Fruit fly (Drosophila melanogaster) whole organism, wandering third instar larva: ENCODE measurements around the gene CG2258.

Experiments used
- Abd-B ChIP-seq: fragments of >200 bp; optimal IDR thresholded peaks from 2 replicates; lab custom pipeline; 2017; ENCODE audit warnings: missing biosample characterization, missing genetic modification characterization
- CG9705 ChIP-seq: fragments of 200-800 bp; sonication (Bioruptor generic); optimal IDR thresholded peaks from 2 replicates; lab custom pipeline; 2018; ENCODE audit warnings: missing biosample characterization, mild to moderate bottlenecking, missing genetic modification characterization
- CrebA ChIP-seq: fragments of 200-800 bp; sonication (Bioruptor generic); optimal IDR thresholded peaks from 2 replicates; lab custom pipeline; 2016; ENCODE audit warnings: missing biosample characterization, mild to moderate bottlenecking, missing genetic modification characterization, borderline replicate concordance
- Dfd ChIP-seq: fragments of >200 bp; optimal IDR thresholded peaks from 2 replicates; lab custom pipeline; 2017; ENCODE audit warnings: missing biosample characterization, missing genetic modification characterization
- Dif ChIP-seq: fragments of 200-275, 200-300 bp; sonication (Bioruptor generic); optimal IDR thresholded peaks from 2 replicates; lab custom pipeline; 2018; ENCODE audit warnings: missing biosample characterization, missing genetic modification characterization; ENCODE audit not compliant: partially characterized antibody
- GATAd ChIP-seq: sonication (Bioruptor generic); optimal IDR thresholded peaks from 2 replicates; lab custom pipeline; 2016; ENCODE audit warnings: missing biosample characterization, missing genetic modification characterization
- HLH106 ChIP-seq: fragments of 200-800 bp; optimal IDR thresholded peaks from 3 replicates; lab custom pipeline; 2019; ENCODE audit warnings: missing biosample characterization, mild to moderate bottlenecking, missing genetic modification characterization, moderate library complexity
- Hr78 ChIP-seq: fragments of >200 bp; optimal IDR thresholded peaks from 2 replicates; lab custom pipeline; 2017; ENCODE audit warnings: missing biosample characterization, missing genetic modification characterization
- Hr83 ChIP-seq: fragments of 200-300 bp; sonication (Bioruptor generic); optimal IDR thresholded peaks from 2 replicates; lab custom pipeline; 2016; ENCODE audit warnings: missing biosample characterization, mild to moderate bottlenecking, missing genetic modification characterization, moderate library complexity; ENCODE audit not compliant: poor library complexity, severe bottlenecking
- Jra ChIP-seq: sonication (Bioruptor generic); optimal IDR thresholded peaks from 2 replicates; lab custom pipeline; 2016; ENCODE audit warnings: missing biosample characterization, missing genetic modification characterization
- Mio ChIP-seq: sonication (Bioruptor generic); optimal IDR thresholded peaks from 2 replicates; lab custom pipeline; 2016; ENCODE audit warnings: missing biosample characterization, missing genetic modification characterization
- N ChIP-seq: fragments of >200 bp; optimal IDR thresholded peaks from 2 replicates; lab custom pipeline; 2018; ENCODE audit warnings: missing biosample characterization, missing external identifiers, missing genetic modification characterization
- OdsH ChIP-seq: fragments of 200-800 bp; sonication (Bioruptor generic); optimal IDR thresholded peaks from 2 replicates; lab custom pipeline; 2016; ENCODE audit warnings: missing biosample characterization, mild to moderate bottlenecking, missing genetic modification characterization
- Rel ChIP-seq, 2 experiments: fragments of 200-800 bp; sonication (Bioruptor generic) in 1 of 2; optimal IDR thresholded peaks; 2 replicates in 1 of 2; 3 replicates in 1 of 2; lab custom pipeline; 2016 to 2019; ENCODE audit warnings: mild to moderate bottlenecking in 2 of 2, missing biosample characterization in 2 of 2, missing genetic modification characterization in 2 of 2, moderate library complexity in 1 of 2
- Sp1 ChIP-seq: fragments of 200-800 bp; sonication (Bioruptor generic); optimal IDR thresholded peaks from 3 replicates; lab custom pipeline; 2019; ENCODE audit warnings: missing biosample characterization, mild to moderate bottlenecking, missing genetic modification characterization, moderate library complexity
- Vsx2 ChIP-seq: fragments of 200-300, 225-300 bp; sonication (Bioruptor generic); optimal IDR thresholded peaks from 2 replicates; lab custom pipeline; 2018; ENCODE audit warnings: missing biosample characterization, missing genetic modification characterization; ENCODE audit not compliant: partially characterized antibody
- br ChIP-seq: fragments of 200-800 bp; sonication (Bioruptor generic); optimal IDR thresholded peaks from 2 replicates; lab custom pipeline; 2016; ENCODE audit warnings: missing biosample characterization, missing genetic modification characterization
- brk ChIP-seq: fragments of 200-800 bp; sonication (Bioruptor generic); optimal IDR thresholded peaks from 2 replicates; lab custom pipeline; 2016; ENCODE audit warnings: missing biosample characterization, mild to moderate bottlenecking, missing genetic modification characterization
- dl ChIP-seq, 2 experiments: fragments of 175-275, 200-275 bp in 1 of 2; fragments of 200-275 bp in 1 of 2; sonication (Bioruptor generic); optimal IDR thresholded peaks; lab custom pipeline; 2018; ENCODE audit warnings: mild to moderate bottlenecking in 2 of 2, missing biosample characterization in 2 of 2, missing genetic modification characterization in 2 of 2, moderate library complexity in 2 of 2; ENCODE audit not compliant: partially characterized antibody in 2 of 2, insufficient read depth in 1 of 2
- dsf ChIP-seq: sonication (Bioruptor generic); optimal IDR thresholded peaks from 2 replicates; lab custom pipeline; 2016; ENCODE audit warnings: missing biosample characterization, missing genetic modification characterization, borderline replicate concordance
- ey ChIP-seq: fragments of 200-800 bp; sonication (Bioruptor generic); optimal IDR thresholded peaks from 2 replicates; lab custom pipeline; 2016; ENCODE audit warnings: missing biosample characterization, missing genetic modification characterization
- foxo ChIP-seq, 2 experiments: fragments of 200-800 bp; sonication (Bioruptor generic); optimal IDR thresholded peaks; 2 replicates in 1 of 2; 3 replicates in 1 of 2; lab custom pipeline; 2016 to 2017; ENCODE audit warnings: missing biosample characterization in 2 of 2, missing genetic modification characterization in 2 of 2
- fru ChIP-seq: fragments of 200-800 bp; sonication (Bioruptor generic); optimal IDR thresholded peaks from 3 replicates; lab custom pipeline; 2016; ENCODE audit warnings: missing biosample characterization, mild to moderate bottlenecking, missing genetic modification characterization
- h ChIP-seq: fragments of 200-800 bp; sonication (Bioruptor generic); optimal IDR thresholded peaks from 3 replicates; lab custom pipeline; 2016; ENCODE audit warnings: missing biosample characterization, mild to moderate bottlenecking, missing genetic modification characterization
- jim ChIP-seq: fragments of 175-275, 200-325 bp; sonication (Bioruptor generic); optimal IDR thresholded peaks from 2 replicates; lab custom pipeline; 2016; ENCODE audit warnings: missing biosample characterization, mild to moderate bottlenecking, missing genetic modification characterization
- lola ChIP-seq: fragments of >200 bp; optimal IDR thresholded peaks from 2 replicates; lab custom pipeline; 2017; ENCODE audit warnings: missing biosample characterization, missing genetic modification characterization
- psq ChIP-seq: fragments of 200-800 bp; sonication (Bioruptor generic); optimal IDR thresholded peaks from 3 replicates; lab custom pipeline; 2017; ENCODE audit warnings: missing biosample characterization, mild to moderate bottlenecking, missing genetic modification characterization, moderate library complexity
- rgr ChIP-seq: fragments of 200-800 bp; sonication (Bioruptor generic); optimal IDR thresholded peaks from 3 replicates; lab custom pipeline; 2016; ENCODE audit warnings: missing biosample characterization, mild to moderate bottlenecking, missing genetic modification characterization
- sage ChIP-seq: fragments of 200-800 bp; sonication (Bioruptor generic); optimal IDR thresholded peaks from 2 replicates; lab custom pipeline; 2016; ENCODE audit warnings: missing biosample characterization, mild to moderate bottlenecking, missing genetic modification characterization
- sv ChIP-seq: fragments of 200-800 bp; sonication (Bioruptor generic); optimal IDR thresholded peaks from 3 replicates; lab custom pipeline; 2016; ENCODE audit warnings: missing biosample characterization, missing genetic modification characterization
- usp ChIP-seq: fragments of >200 bp; optimal IDR thresholded peaks from 2 replicates; lab custom pipeline; 2017; ENCODE audit warnings: missing biosample characterization, missing genetic modification characterization

CG2258 gene

DNA sequence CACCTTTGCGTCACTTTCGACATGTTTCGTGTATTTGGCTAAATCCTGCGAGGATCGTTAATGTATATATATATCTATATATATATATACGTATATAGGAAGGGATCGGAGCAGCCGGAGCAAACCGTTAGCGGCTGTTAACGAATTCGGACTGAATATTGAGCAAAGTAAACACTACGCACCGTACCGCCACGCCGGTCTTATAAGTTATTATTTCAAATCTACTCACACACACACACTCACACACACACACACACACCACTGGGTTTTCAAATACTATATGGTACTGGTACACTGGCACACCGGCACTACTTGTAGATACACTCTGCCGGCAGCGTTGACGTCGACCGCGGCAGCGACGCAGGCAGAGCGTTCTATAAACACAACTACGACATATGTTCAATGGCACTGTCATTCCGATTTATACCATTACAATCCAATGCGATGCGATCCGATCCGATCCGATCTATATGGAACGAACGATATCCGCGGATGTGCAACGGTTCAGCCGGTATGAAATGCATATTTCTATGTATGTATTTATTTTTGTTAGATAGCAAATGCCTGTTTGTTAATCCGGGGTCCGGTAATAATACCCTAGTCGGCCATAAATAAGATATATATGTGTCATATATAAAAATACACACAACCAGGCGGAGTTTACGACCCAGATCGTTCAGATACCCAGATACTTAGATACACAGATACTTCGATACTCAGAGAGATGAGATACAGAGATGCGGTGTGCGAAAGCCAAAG is 20.3 kb downstream of the CG2258 start, which contains the start of gene Ldsdh1:
Ldsdh1 (minus strand) TSS at position 179 of the 759 bp plus-strand sequence.
- no peak for TF ChIP-seq CG9705 (GFP tag; lab: Kevin White, UChicago)
- TF ChIP-seq usp (GFP tag; lab: Kevin White, UChicago): no peak
- no peak for TF ChIP-seq brk (GFP tag; lab: Kevin White, UChicago)
- TF ChIP-seq Dif (GFP tag; lab: Kevin White, UChicago): no peak
- no peak for TF ChIP-seq CrebA
- TF ChIP-seq rgr (GFP tag; lab: Kevin White, UChicago): no peak
- TF ChIP-seq Dfd (GFP tag; lab: Kevin White, UChicago): no peak
- TF ChIP-seq psq (GFP tag; lab: Kevin White, UChicago): no peak
- no peak for TF ChIP-seq HLH106

DNA sequence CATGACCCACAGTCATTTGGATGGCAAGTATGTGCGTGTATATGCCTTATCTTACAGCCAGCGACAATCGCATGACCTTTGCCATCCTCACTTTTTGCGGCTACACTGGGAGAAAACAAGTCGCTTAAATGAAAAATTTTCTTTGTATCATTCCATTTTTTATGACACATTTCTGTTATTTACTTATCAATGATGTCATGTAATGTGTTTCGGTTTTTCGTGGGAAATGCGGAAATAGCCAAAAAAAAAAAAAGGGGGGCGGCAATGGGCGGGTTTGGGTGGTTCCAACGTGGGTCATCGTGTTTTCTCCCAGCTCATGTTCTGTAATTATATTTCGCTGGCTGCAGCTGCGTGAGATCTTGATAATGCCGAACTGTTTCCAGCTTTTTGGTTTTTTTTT is 21.7 kb downstream of the CG2258 start:
- TF ChIP-seq sv (GFP tag; lab: Kevin White, UChicago): no peak
- no peak for TF ChIP-seq Dif (GFP tag; lab: Kevin White, UChicago)
- TF ChIP-seq OdsH (GFP tag; lab: Kevin White, UChicago): no peak
- TF ChIP-seq foxo (GFP tag; optimal IDR thresholded peaks at IDR 0.05; lab: Kevin White, UChicago): peak in 1 of 2 experiments; percentile 30
- TF ChIP-seq usp (GFP tag; lab: Kevin White, UChicago): no peak
- TF ChIP-seq dl (GFP tag; optimal IDR thresholded peaks at IDR 0.05; lab: Kevin White, UChicago; ENCODE audit: insufficient read depth in 1 of 2, partially characterized antibody in 2 of 2): no peak
- peak; percentile 8 for TF ChIP-seq psq (GFP tag; lab: Kevin White, UChicago)
- no peak for TF ChIP-seq Vsx2 (GFP tag; lab: Kevin White, UChicago)
- no peak for TF ChIP-seq brk (GFP tag; lab: Kevin White, UChicago)
- no peak for TF ChIP-seq sage (GFP tag; lab: Kevin White, UChicago)
- TF ChIP-seq h (GFP tag; lab: Kevin White, UChicago): peak; percentile 0

DNA sequence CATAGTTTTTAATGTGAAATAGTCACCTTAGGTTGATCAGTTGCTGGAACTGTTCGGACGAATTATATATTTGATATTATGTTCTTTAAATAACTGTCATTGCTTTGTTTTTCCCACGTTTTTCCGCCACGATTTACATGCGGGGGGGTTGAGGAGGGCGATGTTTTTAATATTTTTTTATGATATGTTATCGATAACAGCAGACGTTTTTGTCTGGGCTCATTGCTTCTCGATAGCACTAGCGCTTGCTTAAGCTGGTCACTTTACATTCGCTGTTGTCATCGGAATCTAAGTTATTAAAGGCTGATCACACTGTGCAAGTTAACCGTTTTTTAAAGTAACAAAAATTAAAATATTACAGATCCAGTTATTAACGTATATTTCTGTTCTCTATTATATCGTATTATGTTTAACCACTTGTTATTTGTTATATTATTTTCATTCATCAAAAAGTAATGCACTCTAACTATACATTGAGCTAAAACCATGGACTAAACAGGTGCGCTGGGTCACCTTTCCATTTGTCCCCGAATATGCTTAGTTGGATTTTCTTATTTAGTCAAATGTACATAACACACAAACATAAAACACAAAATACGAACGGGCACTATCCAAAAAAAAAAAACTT is 26.5 kb downstream of the CG2258 start, which contains the start of the genes Upf2 and CG1571:
Upf2 (minus strand) TSS at position 167 of the 628 bp plus-strand sequence.
CG1571 (plus strand) TSS at position 578 of the 628 bp plus-strand sequence.
- no peak for TF ChIP-seq brk (GFP tag; lab: Kevin White, UChicago)
- no peak for TF ChIP-seq psq (GFP tag; lab: Kevin White, UChicago)
- no peak for TF ChIP-seq HLH106
- no peak for TF ChIP-seq lola (GFP tag; lab: Kevin White, UChicago)
- TF ChIP-seq fru: no peak
- TF ChIP-seq Hr83 (GFP tag; lab: Kevin White, UChicago): no peak
- TF ChIP-seq usp (GFP tag; lab: Kevin White, UChicago): no peak
- TF ChIP-seq h (GFP tag; lab: Kevin White, UChicago): no peak
- TF ChIP-seq dl (GFP tag; optimal IDR thresholded peaks at IDR 0.05; lab: Kevin White, UChicago; ENCODE audit: insufficient read depth in 1 of 2, partially characterized antibody in 2 of 2): no peak
- TF ChIP-seq GATAd (GFP tag; lab: Kevin White, UChicago): no peak
- no peak for TF ChIP-seq Vsx2 (GFP tag; lab: Kevin White, UChicago)
- no peak for TF ChIP-seq Dfd (GFP tag; lab: Kevin White, UChicago)
- no peak for TF ChIP-seq CG9705 (GFP tag; lab: Kevin White, UChicago)
- no peak for TF ChIP-seq br (GFP tag; lab: Kevin White, UChicago)
- TF ChIP-seq Sp1 (GFP tag; lab: Kevin White, UChicago): no peak
- TF ChIP-seq foxo (GFP tag; optimal IDR thresholded peaks at IDR 0.05; lab: Kevin White, UChicago): no peak
- TF ChIP-seq, all 38 proteins: peak for 0

DNA sequence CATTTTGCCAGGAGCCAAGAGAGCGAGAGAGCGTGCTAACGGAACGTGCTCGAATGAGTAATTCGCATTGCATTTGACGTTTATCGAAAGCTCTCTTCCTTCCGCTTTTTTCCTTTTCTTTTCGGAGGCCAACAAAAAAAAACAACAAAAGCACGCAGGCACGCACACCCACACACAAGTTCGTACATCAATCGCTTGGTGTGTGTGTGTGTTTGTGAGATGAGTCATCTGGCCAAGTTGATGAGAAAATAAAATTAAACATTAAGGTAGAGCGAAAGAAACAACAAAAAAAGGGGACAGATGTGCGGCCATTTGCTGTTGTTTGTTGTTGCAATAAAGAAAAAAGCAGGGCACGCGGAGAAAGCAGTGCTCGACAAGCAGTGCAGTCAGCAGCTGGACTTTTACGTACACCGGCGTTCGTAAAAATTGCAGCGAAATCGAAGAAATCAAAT is 38.6 kb downstream of the CG2258 start:
- TF ChIP-seq psq (GFP tag; lab: Kevin White, UChicago): no peak
- TF ChIP-seq Sp1 (GFP tag; lab: Kevin White, UChicago): peak; percentile 79
- TF ChIP-seq HLH106: no peak
- TF ChIP-seq CG9705 (GFP tag; lab: Kevin White, UChicago): no peak
- no peak for TF ChIP-seq Vsx2 (GFP tag; lab: Kevin White, UChicago)
- no peak for TF ChIP-seq CrebA
- TF ChIP-seq ey: no peak
- no peak for TF ChIP-seq brk (GFP tag; lab: Kevin White, UChicago)
- TF ChIP-seq Hr78 (GFP tag; lab: Kevin White, UChicago): no peak
- no peak for TF ChIP-seq Mio (GFP tag; lab: Kevin White, UChicago)
- no peak for TF ChIP-seq Abd-B (GFP tag; lab: Kevin White, UChicago)
- no peak for TF ChIP-seq br (GFP tag; lab: Kevin White, UChicago)
- no peak for TF ChIP-seq Hr83 (GFP tag; lab: Kevin White, UChicago)
- peak; percentile 39 for TF ChIP-seq OdsH (GFP tag; lab: Kevin White, UChicago)
- TF ChIP-seq Rel (GFP tag; optimal IDR thresholded peaks at IDR 0.05; lab: Kevin White, UChicago): peak; percentile 61
- TF ChIP-seq Rel (tag; optimal IDR thresholded peaks at IDR 0.05; lab: Kevin White, UChicago): peak; percentile 3
- TF ChIP-seq sage (GFP tag; lab: Kevin White, UChicago): peak; percentile 71
- peak; percentile 4 for TF ChIP-seq jim (GFP tag; lab: Kevin White, UChicago)
- no peak for TF ChIP-seq GATAd (GFP tag; lab: Kevin White, UChicago)
- TF ChIP-seq fru: no peak
- TF ChIP-seq N (GFP tag; lab: Kevin White, UChicago): peak; percentile 92
- TF ChIP-seq foxo (GFP tag; optimal IDR thresholded peaks at IDR 0.05; lab: Kevin White, UChicago): peak in 1 of 2 experiments; percentile 18
- TF ChIP-seq usp (GFP tag; lab: Kevin White, UChicago): no peak
- no peak for TF ChIP-seq Dfd (GFP tag; lab: Kevin White, UChicago)
- no peak for TF ChIP-seq dsf
- peak; percentile 63 for TF ChIP-seq Jra (GFP tag; lab: Kevin White, UChicago)
